Worm (Caenorhabditis elegans) whole organism, young adult: ENCODE data around the gene faah-5.

Experiments
- B0261.1 ChIP-seq: sonication (generic microtip); optimal IDR thresholded peaks from 2 replicates; lab custom pipeline; 2016; ENCODE audit warnings: mild to moderate bottlenecking, missing genetic modification characterization, moderate library complexity, missing compliant biosample characterization
- akir-1 ChIP-seq: fragments of 200-800 bp; sonication (Bioruptor generic); optimal IDR thresholded peaks from 2 replicates; lab custom pipeline; 2018; ENCODE audit warnings: mild to moderate bottlenecking, missing genetic modification characterization, moderate library complexity, missing compliant biosample characterization
- zim-3 ChIP-seq: sonication (generic microtip); optimal IDR thresholded peaks from 2 replicates; lab custom pipeline; 2017; ENCODE audit warnings: mild to moderate bottlenecking, missing genetic modification characterization, moderate library complexity, missing compliant biosample characterization

DNA sequence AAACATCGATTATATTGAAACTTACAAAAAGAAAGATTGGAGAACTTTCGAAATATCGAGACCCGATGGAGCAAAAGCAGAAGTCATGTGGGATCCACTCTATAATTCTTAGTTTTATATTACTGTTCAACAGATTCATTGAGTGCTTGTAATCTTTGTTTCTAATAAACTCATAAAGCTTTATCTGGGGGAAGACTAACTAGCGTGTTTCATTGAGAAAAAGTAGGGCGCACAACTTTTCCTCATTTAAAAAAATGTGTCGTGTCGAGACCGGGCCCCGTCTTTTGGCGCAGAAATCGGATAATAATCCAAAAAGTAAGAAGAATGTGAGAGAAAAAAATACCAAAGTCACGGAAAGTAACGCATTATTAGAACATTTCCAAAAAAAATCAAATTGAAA, 18.5 kb upstream of the faah-5 start, which contains the start of gene faah-4:
- TF ChIP-seq akir-1 (GFP tag; lab: Kevin White, UChicago), result no peak
- TF ChIP-seq zim-3, result no peak
- no peak for TF ChIP-seq B0261.1
